Worm (Caenorhabditis elegans) whole organism, L4 larva: ENCODE data around the gene fbxb-104.

Experiments
- T20F7.1 ChIP-seq: fragments of 200-800 bp; sonication (Bioruptor generic); optimal IDR thresholded peaks from 2 replicates; lab custom pipeline; 2018; ENCODE audit warnings: mild to moderate bottlenecking, missing genetic modification characterization, missing compliant biosample characterization
- ceh-62 ChIP-seq: sonication (generic microtip); optimal IDR thresholded peaks from 2 replicates; lab custom pipeline; 2017; ENCODE audit warnings: missing biosample characterization, missing genetic modification characterization
- fkh-10 ChIP-seq: fragments of 150-350 bp; optimal IDR thresholded peaks from 2 replicates; lab custom pipeline; 2014; ENCODE audit warnings: missing biosample characterization, missing genetic modification reagents, missing genetic modification characterization
- jun-1 ChIP-seq: fragments of 150-350 bp; optimal IDR thresholded peaks from 2 replicates; lab custom pipeline; 2014; ENCODE audit warnings: missing biosample characterization, missing genetic modification reagents, missing genetic modification characterization
- lim-7 ChIP-seq: fragments of 200-800 bp; sonication (Bioruptor generic); IDR thresholded peaks from 2 replicates; pipeline ENCODE4 v1.3.6; 2022; ENCODE audit warnings: missing genetic modification characterization, missing compliant biosample characterization
- lin-29 ChIP-seq: fragments of 200-800 bp; sonication (Bioruptor generic); IDR thresholded peaks from 2 replicates; pipeline ENCODE4 v1.3.6; 2022; ENCODE audit warnings: missing genetic modification reagents, missing genetic modification characterization, missing compliant biosample characterization
- lin-39 ChIP-seq: fragments of 150-350 bp; optimal IDR thresholded peaks from 2 replicates; lab custom pipeline; 2014; ENCODE audit warnings: missing biosample characterization, missing genetic modification reagents, missing genetic modification characterization
- nhr-77 ChIP-seq: fragments of 150-350 bp; optimal IDR thresholded peaks from 2 replicates; lab custom pipeline; 2014; ENCODE audit warnings: missing biosample characterization, missing genetic modification characterization
- skn-1 ChIP-seq: fragments of 150-350 bp; optimal IDR thresholded peaks from 2 replicates; lab custom pipeline; 2014; ENCODE audit warnings: missing biosample characterization, missing genetic modification characterization

DNA sequence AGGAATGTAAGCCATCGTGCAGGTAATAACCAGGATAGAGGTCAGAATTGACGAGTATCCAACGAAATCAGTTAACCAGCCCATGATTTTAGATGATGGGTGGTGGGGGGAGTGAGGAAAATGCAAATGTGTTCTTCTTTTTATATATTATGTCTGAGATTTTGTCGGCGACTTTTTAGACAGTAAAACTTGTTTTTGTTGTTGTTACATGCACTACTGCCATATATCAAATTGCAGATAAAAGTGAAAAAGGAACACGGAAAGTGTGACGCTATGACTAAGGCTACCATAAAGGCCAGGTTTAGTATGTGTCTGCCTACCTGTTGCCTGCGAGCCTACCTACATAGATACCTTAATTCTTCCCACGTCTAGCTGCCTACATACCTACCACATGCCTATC, 47.0 kb upstream of the fbxb-104 start, which contains the start of gene col-72:
- TF ChIP-seq skn-1 (no peak), lin-39 (tag; lab: Kevin White, UChicago) (no peak), T20F7.1 (GFP tag; lab: Kevin White, UChicago) (no peak), lim-7 (GFP tag; lab: Robert Waterston, UW) (no peak), ceh-62 (tag; lab: Kevin White, UChicago) (no peak), jun-1 (no peak), lin-29 (GFP tag; lab: Robert Waterston, UW) (no peak), nhr-77 (tag; lab: Kevin White, UChicago) (no peak), fkh-10 (GFP tag; lab: Kevin White, UChicago) (no peak)
